Worm (Caenorhabditis elegans) whole organism, midembryonic: ENCODE results near the gene C03E10.3.

Experiments
- T22C8.4 ChIP-seq: fragments of 200-800 bp; sonication (Bioruptor generic); IDR thresholded peaks from 2 replicates; pipeline ENCODE4 v1.3.6; 2022; ENCODE audit warnings: missing genetic modification characterization, missing compliant biosample characterization
- cog-1 ChIP-seq: sonication (generic microtip); optimal IDR thresholded peaks from 2 replicates; lab custom pipeline; 2016; ENCODE audit warnings: missing genetic modification characterization, missing compliant biosample characterization
- flt-1 ChIP-seq: fragments of 200-800 bp; sonication (Bioruptor generic); IDR thresholded peaks from 2 replicates; pipeline ENCODE4 v1.3.6; 2022; ENCODE audit warnings: missing genetic modification characterization, missing compliant biosample characterization
- klf-2 ChIP-seq: fragments of 200-800 bp; sonication (Bioruptor generic); conservative IDR thresholded peaks from 2 replicates; pipeline ENCODE4 v1.3.6; 2022; ENCODE audit warnings: missing genetic modification reagents, missing genetic modification characterization, missing compliant biosample characterization
- med-1 ChIP-seq: sonication (generic microtip); optimal IDR thresholded peaks from 2 replicates; lab custom pipeline; 2017; ENCODE audit warnings: missing genetic modification characterization, mild to moderate bottlenecking, missing compliant biosample characterization, antibody characterized with exemption, missing genetic modification reagents; ENCODE audit not compliant: insufficient read depth
- ref-1 ChIP-seq: fragments of 200-800 bp; sonication (Bioruptor generic); conservative IDR thresholded peaks from 2 replicates; pipeline ENCODE4 v1.3.6; 2022; ENCODE audit warnings: missing genetic modification reagents, missing genetic modification characterization, missing compliant biosample characterization
- tab-1 ChIP-seq: fragments of 200-800 bp; sonication (Bioruptor generic); IDR thresholded peaks from 2 replicates; pipeline ENCODE4 v1.3.6; 2022; ENCODE audit warnings: missing genetic modification characterization, missing compliant biosample characterization
- ztf-23 ChIP-seq: fragments of 200-800 bp; sonication (Bioruptor generic); IDR thresholded peaks from 2 replicates; pipeline ENCODE4 v1.3.6; 2022; ENCODE audit warnings: missing genetic modification reagents, missing genetic modification characterization, missing compliant biosample characterization
- ztf-29 ChIP-seq: fragments of 200-800 bp; sonication (Bioruptor generic); IDR thresholded peaks from 2 replicates; pipeline ENCODE4 v1.3.6; 2022; ENCODE audit warnings: missing genetic modification reagents, missing genetic modification characterization, missing compliant biosample characterization

ce11 chrV:11323720-11324119, 37.5 kb downstream of the C03E10.3 start, which contains the start of gene str-141:
- TF ChIP-seq T22C8.4 (GFP tag; lab: Robert Waterston, UW) (no peak), med-1 (no peak), cog-1 (tag; lab: Kevin White, UChicago) (no peak), ztf-29 (GFP tag; lab: Robert Waterston, UW) (no peak), flt-1 (GFP tag; lab: Robert Waterston, UW) (no peak), ztf-23 (GFP tag; lab: Robert Waterston, UW) (no peak), ref-1 (GFP tag; lab: Robert Waterston, UW) (no peak), klf-2 (no peak), tab-1 (GFP tag; lab: Robert Waterston, UW) (no peak)
